Worm (Caenorhabditis elegans): ENCODE measurements around the gene acr-24.
"Not testable (repeated sequence)": the region's sequence is repeated elsewhere in the genome, so short reads cannot be mapped to it uniquely, and the experiment has no call there.

DNA sequence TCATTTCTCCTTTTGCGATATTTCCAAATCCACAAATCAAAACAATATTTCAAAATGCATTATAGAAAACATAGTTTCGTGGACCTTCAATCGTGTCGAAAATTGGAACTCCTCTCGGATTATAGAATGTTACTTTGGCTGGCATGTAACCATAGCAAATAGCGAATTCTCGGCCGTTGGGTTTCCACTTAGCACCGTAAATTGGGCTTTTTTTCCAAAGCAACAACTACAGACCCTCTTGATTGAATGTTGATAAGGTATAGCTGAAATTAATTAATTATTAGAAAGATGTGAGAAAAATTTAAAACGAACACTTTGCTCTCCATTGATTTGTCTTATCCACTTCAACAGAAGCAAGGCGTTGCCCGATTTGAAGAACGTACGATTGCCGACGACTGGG, 24.0 kb downstream of the acr-24 start, which contains the start of gene Y73F8A.32:
- not testable (repeated sequence) for TF ChIP-seq him-1, dao-5, W03F9.2 (tag; optimal IDR thresholded peaks at IDR 0.05)
